Worm (Caenorhabditis elegans) whole organism, midembryonic: ENCODE data around the gene pkn-1.

Experiments
- T22C8.4 ChIP-seq: fragments of 200-800 bp; sonication (Bioruptor generic); IDR thresholded peaks from 2 replicates; pipeline ENCODE4 v1.3.6; 2022; ENCODE audit warnings: missing genetic modification characterization, missing compliant biosample characterization
- cog-1 ChIP-seq: sonication (generic microtip); optimal IDR thresholded peaks from 2 replicates; lab custom pipeline; 2016; ENCODE audit warnings: missing genetic modification characterization, missing compliant biosample characterization
- flt-1 ChIP-seq: fragments of 200-800 bp; sonication (Bioruptor generic); IDR thresholded peaks from 2 replicates; pipeline ENCODE4 v1.3.6; 2022; ENCODE audit warnings: missing genetic modification characterization, missing compliant biosample characterization
- klf-2 ChIP-seq: fragments of 200-800 bp; sonication (Bioruptor generic); conservative IDR thresholded peaks from 2 replicates; pipeline ENCODE4 v1.3.6; 2022; ENCODE audit warnings: missing genetic modification reagents, missing genetic modification characterization, missing compliant biosample characterization
- med-1 ChIP-seq: sonication (generic microtip); optimal IDR thresholded peaks from 2 replicates; lab custom pipeline; 2017; ENCODE audit warnings: missing genetic modification characterization, mild to moderate bottlenecking, missing compliant biosample characterization, antibody characterized with exemption, missing genetic modification reagents; ENCODE audit not compliant: insufficient read depth
- ref-1 ChIP-seq: fragments of 200-800 bp; sonication (Bioruptor generic); conservative IDR thresholded peaks from 2 replicates; pipeline ENCODE4 v1.3.6; 2022; ENCODE audit warnings: missing genetic modification reagents, missing genetic modification characterization, missing compliant biosample characterization
- tab-1 ChIP-seq: fragments of 200-800 bp; sonication (Bioruptor generic); IDR thresholded peaks from 2 replicates; pipeline ENCODE4 v1.3.6; 2022; ENCODE audit warnings: missing genetic modification characterization, missing compliant biosample characterization
- ztf-23 ChIP-seq: fragments of 200-800 bp; sonication (Bioruptor generic); IDR thresholded peaks from 2 replicates; pipeline ENCODE4 v1.3.6; 2022; ENCODE audit warnings: missing genetic modification reagents, missing genetic modification characterization, missing compliant biosample characterization
- ztf-29 ChIP-seq: fragments of 200-800 bp; sonication (Bioruptor generic); IDR thresholded peaks from 2 replicates; pipeline ENCODE4 v1.3.6; 2022; ENCODE audit warnings: missing genetic modification reagents, missing genetic modification characterization, missing compliant biosample characterization

The pkn-1 gene

DNA sequence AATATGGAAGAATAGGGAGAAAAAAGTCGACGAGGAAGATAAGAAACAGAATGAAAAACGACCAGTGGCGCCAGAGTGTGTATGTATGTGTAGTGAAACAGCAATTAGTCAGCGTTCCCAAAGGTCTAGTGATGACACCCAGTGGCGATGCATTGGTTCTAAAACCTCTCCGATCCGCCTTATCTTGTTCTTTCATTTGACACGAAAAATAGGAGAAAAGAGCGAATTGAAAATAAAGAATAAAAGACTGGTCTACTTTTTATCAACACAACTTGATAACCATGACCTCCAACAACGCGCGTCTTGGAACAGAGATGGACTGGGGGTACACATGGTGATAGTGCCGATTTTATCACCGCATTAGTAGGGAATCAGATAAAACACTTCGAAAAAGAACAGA lies 33.8 kb downstream of the pkn-1 start:
- TF ChIP-seq tab-1 (GFP tag; lab: Robert Waterston, UW): no peak
- no peak for TF ChIP-seq ztf-23 (GFP tag; lab: Robert Waterston, UW)

DNA sequence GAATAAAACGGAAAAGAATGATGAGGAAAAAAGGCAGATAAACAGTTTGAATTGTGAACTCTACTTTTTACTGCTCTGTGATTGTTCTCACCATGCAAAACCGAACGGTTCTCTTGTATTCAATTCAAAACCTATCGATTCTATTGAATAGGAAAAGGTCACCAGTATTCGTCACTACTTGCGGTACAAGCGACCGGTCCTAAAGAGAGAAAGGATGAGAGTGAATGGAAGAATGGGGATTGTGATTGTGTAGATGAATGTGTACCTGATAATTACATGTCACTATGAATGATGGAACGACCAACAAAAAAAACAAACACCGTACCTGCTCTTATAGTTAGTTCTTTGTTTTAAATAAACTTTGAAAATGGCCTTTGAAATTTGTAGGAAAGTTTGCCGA lies 35.7 kb downstream of the pkn-1 start:
- TF ChIP-seq cog-1 (tag; lab: Kevin White, UChicago) (no peak), T22C8.4 (GFP tag; lab: Robert Waterston, UW) (no peak), ref-1 (GFP tag; lab: Robert Waterston, UW) (no peak), flt-1 (GFP tag; lab: Robert Waterston, UW) (no peak), ztf-23 (GFP tag; lab: Robert Waterston, UW) (no peak), ztf-29 (GFP tag; lab: Robert Waterston, UW) (no peak), klf-2 (GFP tag; lab: Robert Waterston, UW) (no peak), tab-1 (GFP tag; lab: Robert Waterston, UW) (no peak), med-1 (GFP tag; lab: Kevin White, UChicago) (no peak)

- no peak for TF ChIP-seq cog-1 (tag; lab: Kevin White, UChicago)
- no peak for TF ChIP-seq klf-2 (GFP tag; lab: Robert Waterston, UW)
- TF ChIP-seq med-1 (GFP tag; lab: Kevin White, UChicago): no peak
- TF ChIP-seq tab-1 (GFP tag; lab: Robert Waterston, UW): no peak
- TF ChIP-seq T22C8.4 (GFP tag; lab: Robert Waterston, UW): no peak
- no peak for TF ChIP-seq ztf-29 (GFP tag; lab: Robert Waterston, UW)
- TF ChIP-seq ztf-23 (GFP tag; lab: Robert Waterston, UW): no peak
- TF ChIP-seq ref-1 (GFP tag; lab: Robert Waterston, UW): no peak
- TF ChIP-seq flt-1 (GFP tag; lab: Robert Waterston, UW): no peak
Observed at ce11 chrX:10433863-10434262, 36.8 kb downstream of the pkn-1 start.

- no peak for TF ChIP-seq med-1 (GFP tag; lab: Kevin White, UChicago)
- peak; percentile 82 for TF ChIP-seq ztf-29 (GFP tag; lab: Robert Waterston, UW)
- 0 out of 2 replicates have a peak, but pooled peaks have one; percentile 22 for TF ChIP-seq T22C8.4 (GFP tag; lab: Robert Waterston, UW)
- peak; percentile 53; the same call in 1 of the 2 replicates for TF ChIP-seq ztf-23 (GFP tag; lab: Robert Waterston, UW)
- TF ChIP-seq cog-1 (tag; lab: Kevin White, UChicago): peak; percentile 91
- 0 out of 2 replicates have a peak, but pooled peaks have one; percentile 32 for TF ChIP-seq flt-1 (GFP tag; lab: Robert Waterston, UW)
- 0 out of 2 replicates have a peak, but pooled peaks have one; percentile 59 for TF ChIP-seq tab-1 (GFP tag; lab: Robert Waterston, UW)
- no peak for TF ChIP-seq klf-2 (GFP tag; lab: Robert Waterston, UW)
- no peak for TF ChIP-seq ref-1 (GFP tag; lab: Robert Waterston, UW)
Observed at ce11 chrX:10435492-10435939, 38.5 kb downstream of the pkn-1 start.

- TF ChIP-seq flt-1 (GFP tag; lab: Robert Waterston, UW): no peak
- TF ChIP-seq ref-1 (GFP tag; lab: Robert Waterston, UW): no peak
Observed at ce11 chrX:10437421-10437820, 40.4 kb downstream of the pkn-1 start.

- TF ChIP-seq T22C8.4 (GFP tag; lab: Robert Waterston, UW) (no peak), klf-2 (GFP tag; lab: Robert Waterston, UW) (no peak), ref-1 (GFP tag; lab: Robert Waterston, UW) (no peak), flt-1 (GFP tag; lab: Robert Waterston, UW) (no peak), ztf-23 (GFP tag; lab: Robert Waterston, UW) (no peak)
Observed at ce11 chrX:10440781-10441180, 43.7 kb downstream of the pkn-1 start.

ce11 chrX:10443836-10444235 lies 46.8 kb downstream of the pkn-1 start, which contains the start of gene C39B10.3:
C39B10.3 (plus strand) TSS chrX:10444136.
- TF ChIP-seq T22C8.4 (GFP tag; lab: Robert Waterston, UW) (no peak), ztf-23 (GFP tag; lab: Robert Waterston, UW) (no peak), ref-1 (GFP tag; lab: Robert Waterston, UW) (no peak), flt-1 (GFP tag; lab: Robert Waterston, UW) (no peak), klf-2 (GFP tag; lab: Robert Waterston, UW) (no peak), med-1 (GFP tag; lab: Kevin White, UChicago) (no peak)

- TF ChIP-seq klf-2 (GFP tag; lab: Robert Waterston, UW) (no peak), ztf-23 (GFP tag; lab: Robert Waterston, UW) (no peak), ztf-29 (GFP tag; lab: Robert Waterston, UW) (no peak), ref-1 (GFP tag; lab: Robert Waterston, UW) (no peak)
Observed at ce11 chrX:10444705-10445104, 47.7 kb downstream of the pkn-1 start, which contains the start of gene C39B10.4. C39B10.4 (plus strand) TSS chrX:10445005.

DNA sequence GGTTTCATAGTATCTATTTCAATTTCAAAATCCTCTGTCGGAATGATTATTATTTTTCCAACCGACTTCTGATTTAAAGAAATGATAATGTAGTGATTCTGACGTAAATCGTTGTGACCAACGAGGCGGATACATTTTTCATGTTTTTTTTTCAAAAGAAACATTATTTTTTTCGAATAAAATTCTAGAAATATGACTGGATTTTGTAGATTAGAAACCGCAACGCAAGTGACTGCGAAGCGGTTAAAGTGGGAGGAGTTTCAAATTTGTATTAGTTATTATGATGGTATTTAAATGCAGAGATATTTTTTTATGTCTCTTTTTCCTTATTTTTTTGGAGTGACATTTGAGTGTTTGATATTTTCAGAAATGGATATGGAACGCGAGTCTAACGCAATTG lies 49.9 kb downstream of the pkn-1 start, which contains the start of gene C39B10.5:
TSS of gene C39B10.5 (plus strand) at position 362 of the 400 bp plus-strand sequence.
- TF ChIP-seq klf-2 (GFP tag; lab: Robert Waterston, UW) (no peak), T22C8.4 (GFP tag; lab: Robert Waterston, UW) (no peak), ref-1 (GFP tag; lab: Robert Waterston, UW) (no peak), cog-1 (tag; lab: Kevin White, UChicago) (no peak), tab-1 (GFP tag; lab: Robert Waterston, UW) (no peak), ztf-29 (GFP tag; lab: Robert Waterston, UW) (no peak), ztf-23 (GFP tag; lab: Robert Waterston, UW) (no peak), flt-1 (GFP tag; lab: Robert Waterston, UW) (no peak), med-1 (GFP tag; lab: Kevin White, UChicago) (no peak)
